Worm (Caenorhabditis elegans) whole organism, mixed stage, embryonic: ENCODE measurements around the gene nhr-239.

Experiments
- ces-1 ChIP-seq: fragments of 150-350 bp; optimal IDR thresholded peaks from 2 replicates; lab custom pipeline; 2014; ENCODE audit warnings: missing biosample characterization, missing genetic modification reagents, missing genetic modification characterization
- elt-3 ChIP-seq: fragments of 150-350 bp; optimal IDR thresholded peaks from 2 replicates; lab custom pipeline; 2014; ENCODE audit warnings: missing biosample characterization, missing genetic modification characterization
- flh-1 ChIP-seq: fragments of 200-800 bp; sonication (Bioruptor generic); optimal IDR thresholded peaks from 2 replicates; lab custom pipeline; 2018; ENCODE audit warnings: mild to moderate bottlenecking, missing genetic modification characterization, moderate library complexity, missing compliant biosample characterization
- lin-13 ChIP-seq: fragments of 150-350 bp; optimal IDR thresholded peaks from 2 replicates; lab custom pipeline; 2014; ENCODE audit warnings: missing biosample characterization, missing genetic modification characterization
- mep-1 ChIP-seq: fragments of 150-350 bp; optimal IDR thresholded peaks from 2 replicates; lab custom pipeline; 2017; ENCODE audit warnings: missing biosample characterization, missing genetic modification reagents, missing genetic modification characterization, inconsistent platforms
- mls-2 ChIP-seq: sonication (generic microtip); optimal IDR thresholded peaks from 2 replicates; lab custom pipeline; 2016; ENCODE audit warnings: mild to moderate bottlenecking, missing genetic modification characterization, moderate library complexity, missing compliant biosample characterization
- nhr-237 ChIP-seq: fragments of 150-350 bp; optimal IDR thresholded peaks from 2 replicates; lab custom pipeline; 2014; ENCODE audit warnings: missing biosample characterization, missing genetic modification characterization
- nhr-28 ChIP-seq: fragments of 150-350 bp; optimal IDR thresholded peaks from 2 replicates; lab custom pipeline; 2014; ENCODE audit warnings: missing biosample characterization, missing genetic modification characterization
- pha-4 ChIP-seq: fragments of 150-350 bp; optimal IDR thresholded peaks from 2 replicates; lab custom pipeline; 2018; ENCODE audit warnings: missing biosample characterization, missing genetic modification reagents, missing genetic modification characterization
- sptf-1 ChIP-seq: sonication (generic microtip); optimal IDR thresholded peaks from 2 replicates; lab custom pipeline; 2017; ENCODE audit warnings: mild to moderate bottlenecking, missing genetic modification characterization, moderate library complexity, missing compliant biosample characterization
- unc-39 ChIP-seq: fragments of 150-350 bp; optimal IDR thresholded peaks from 2 replicates; lab custom pipeline; 2014; ENCODE audit warnings: missing biosample characterization, missing genetic modification characterization
- unc-62 ChIP-seq: fragments of 150-350 bp; optimal IDR thresholded peaks from 2 replicates; lab custom pipeline; 2014; ENCODE audit warnings: missing biosample characterization, missing genetic modification reagents, missing genetic modification characterization
- ztf-11 ChIP-seq: fragments of 150-350 bp; optimal IDR thresholded peaks from 2 replicates; lab custom pipeline; 2014; ENCODE audit warnings: missing biosample characterization, missing genetic modification characterization

ce11 chrIII:2551981-2552380, 9.5 kb upstream of the nhr-239 start:
- no peak for TF ChIP-seq ces-1 (GFP tag; lab: Kevin White, UChicago)
- no peak for TF ChIP-seq nhr-237
- TF ChIP-seq flh-1, result no peak
- no peak for TF ChIP-seq ztf-11 (tag; lab: Kevin White, UChicago)
- TF ChIP-seq pha-4 (tag; lab: Kevin White, UChicago), result no peak
- TF ChIP-seq mls-2 (tag; lab: Kevin White, UChicago), result no peak
- TF ChIP-seq lin-13 (tag; lab: Kevin White, UChicago), result no peak
- no peak for TF ChIP-seq unc-39
- no peak for TF ChIP-seq nhr-28 (tag; lab: Kevin White, UChicago)
- TF ChIP-seq mep-1, result no peak
- TF ChIP-seq sptf-1 (tag; lab: Kevin White, UChicago), result no peak
- TF ChIP-seq elt-3 (tag; lab: Kevin White, UChicago), result no peak
- TF ChIP-seq unc-62 (GFP tag; lab: Kevin White, UChicago), result no peak
